Fruit fly (Drosophila melanogaster): ENCODE results near the gene Bka.
A peak's percentile ranks its signal among the peaks of the same experiment; 100 is the strongest.

The Bka gene

dm6 chr2L:9894871-9895364 is at the start of gene Bka (continued):
- TF ChIP-seq sd (tag; optimal IDR thresholded peaks at IDR 0.05) (peak; percentile 88), slp2 (GFP tag; optimal IDR thresholded peaks at IDR 0.05) (no peak), MTF-1 (GFP tag; optimal IDR thresholded peaks at IDR 0.05; ENCODE audit: borderline replicate concordance) (peak; percentile 51), dysf (GFP tag; IDR thresholded peaks at IDR 0.05) (no peak), HLHmδ (GFP tag; optimal IDR thresholded peaks at IDR 0.05) (no peak), ftz-f1 (GFP tag; optimal IDR thresholded peaks at IDR 0.05) (no peak), Asciz (GFP tag; optimal IDR thresholded peaks at IDR 0.05) (peak; percentile 52), Sox100B (GFP tag; optimal IDR thresholded peaks at IDR 0.05) (peak; percentile 69), Optix (GFP tag; IDR thresholded peaks at IDR 0.05) (no peak), kni (GFP tag; optimal IDR thresholded peaks at IDR 0.05) (peak; percentile 51), ash1 (GFP tag; optimal IDR thresholded peaks at IDR 0.05) (no peak), ken (GFP tag; IDR thresholded peaks at IDR 0.05) (no peak), D (optimal IDR thresholded peaks at IDR 0.05) (no peak), D (GFP tag; optimal IDR thresholded peaks at IDR 0.05) (no peak), CG18619 (GFP tag; optimal IDR thresholded peaks at IDR 0.05) (peak; percentile 62), CG6254 (GFP tag; optimal IDR thresholded peaks at IDR 0.05) (peak; percentile 63), CG10979 (tag; optimal IDR thresholded peaks at IDR 0.05) (peak; percentile 59), CG1233 (GFP tag; optimal IDR thresholded peaks at IDR 0.05) (peak; percentile 64), CG16863 (GFP tag; optimal IDR thresholded peaks at IDR 0.05) (no peak), CG12104 (GFP tag; optimal IDR thresholded peaks at IDR 0.05) (no peak), CG18599 (GFP tag; optimal IDR thresholded peaks at IDR 0.05) (peak; percentile 63), CG11504 (tag; optimal IDR thresholded peaks at IDR 0.05) (no peak), ro (GFP tag; IDR thresholded peaks at IDR 0.05) (no peak), CG7963 (GFP tag; IDR thresholded peaks at IDR 0.05; ENCODE audit: partially characterized antibody) (peak; percentile 93), CG31365 (tag; optimal IDR thresholded peaks at IDR 0.05) (no peak), ssp (GFP tag; IDR thresholded peaks at IDR 0.05) (no peak), Blimp-1 (GFP tag; optimal IDR thresholded peaks at IDR 0.05) (no peak), onecut (GFP tag; IDR thresholded peaks at IDR 0.05) (peak; percentile 34; the same call in 1 of the 2 replicates), CG14050 (GFP tag; IDR thresholded peaks at IDR 0.05) (no peak), CG10321 (GFP tag; IDR thresholded peaks at IDR 0.05) (no peak), Hand (GFP tag; optimal IDR thresholded peaks at IDR 0.05) (peak; percentile 56), rib (GFP tag; IDR thresholded peaks at IDR 0.05) (no peak), Dp (GFP tag; optimal IDR thresholded peaks at IDR 0.05) (peak; percentile 68), ERR (GFP tag; optimal IDR thresholded peaks at IDR 0.05) (peak; percentile 0), pros (GFP tag; optimal IDR thresholded peaks at IDR 0.05) (peak; percentile 6), Adf1 (GFP tag; IDR thresholded peaks at IDR 0.05) (peak; percentile 10; the same call in 1 of the 2 replicates), Dfd (GFP tag; optimal IDR thresholded peaks at IDR 0.05) (no peak), Dref (GFP tag; IDR thresholded peaks at IDR 0.05) (peak; percentile 86), Gsc (GFP tag; IDR thresholded peaks at IDR 0.05) (no peak), Dll (GFP tag; IDR thresholded peaks at IDR 0.05; ENCODE audit: partially characterized antibody) (peak; percentile 100), dmrt11E (tag; optimal IDR thresholded peaks at IDR 0.05) (peak; percentile 58), CG9609 (GFP tag; optimal IDR thresholded peaks at IDR 0.05) (no peak), CG9437 (GFP tag; optimal IDR thresholded peaks at IDR 0.05) (peak; percentile 63), CG9817 (tag; optimal IDR thresholded peaks at IDR 0.05) (peak; percentile 30), YL-1 (GFP tag; optimal IDR thresholded peaks at IDR 0.05) (peak; percentile 96), dimm (GFP tag; IDR thresholded peaks at IDR 0.05) (no peak), CG6175 (GFP tag; IDR thresholded peaks at IDR 0.05) (no peak), CG14667 (GFP tag; IDR thresholded peaks at IDR 0.05) (no peak), cato (GFP tag; optimal IDR thresholded peaks at IDR 0.05; ENCODE audit: borderline replicate concordance) (peak; percentile 31), CG17829 (tag; optimal IDR thresholded peaks at IDR 0.05) (peak; percentile 73), Oaz (GFP tag; IDR thresholded peaks at IDR 0.05) (no peak)
